Fruit fly (Drosophila melanogaster): ENCODE results near the gene stet.

stet gene

DNA sequence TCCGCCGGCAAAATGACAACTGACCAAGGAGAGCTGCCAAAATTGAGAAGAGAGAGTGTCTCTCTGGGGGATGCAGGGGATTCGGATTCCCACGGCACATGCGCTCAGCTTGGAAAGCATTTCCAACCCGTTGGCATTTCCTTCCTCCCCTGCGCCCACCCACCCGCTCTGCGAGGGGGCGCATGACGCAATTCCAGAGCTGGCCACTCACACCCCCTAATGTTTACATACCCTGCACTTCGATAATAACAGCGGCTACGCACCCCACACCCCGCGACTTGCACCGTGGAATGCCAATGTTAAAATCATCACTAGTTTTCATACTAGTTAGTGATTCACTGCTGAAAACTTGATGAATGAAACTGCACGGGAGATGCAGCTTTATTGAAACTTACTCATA lies at the start of gene stet:
stet (minus strand) TSS at position 25 of the 400 bp plus-strand sequence.
- TF ChIP-seq CG3919 (GFP tag; optimal IDR thresholded peaks at IDR 0.05) (no peak), CG9139 (GFP tag; optimal IDR thresholded peaks at IDR 0.05) (no peak), CG11902 (GFP tag; optimal IDR thresholded peaks at IDR 0.05) (no peak), Hr39 (GFP tag; optimal IDR thresholded peaks at IDR 0.05) (no peak), dsx (GFP tag; optimal IDR thresholded peaks at IDR 0.05; ENCODE audit: poor library complexity, severe bottlenecking) (peak; percentile 58), Met (GFP tag; optimal IDR thresholded peaks at IDR 0.05) (no peak), salr (GFP tag; optimal IDR thresholded peaks at IDR 0.05) (no peak), Lpt (GFP tag; optimal IDR thresholded peaks at IDR 0.05) (peak; percentile 3), CG6163 (GFP tag; IDR thresholded peaks at IDR 0.05) (0 out of 3 replicates have a peak, but pooled peaks have one; percentile 28), vri (GFP tag; optimal IDR thresholded peaks at IDR 0.05) (peak; percentile 39), Sox14 (GFP tag; optimal IDR thresholded peaks at IDR 0.05) (no peak)

DNA sequence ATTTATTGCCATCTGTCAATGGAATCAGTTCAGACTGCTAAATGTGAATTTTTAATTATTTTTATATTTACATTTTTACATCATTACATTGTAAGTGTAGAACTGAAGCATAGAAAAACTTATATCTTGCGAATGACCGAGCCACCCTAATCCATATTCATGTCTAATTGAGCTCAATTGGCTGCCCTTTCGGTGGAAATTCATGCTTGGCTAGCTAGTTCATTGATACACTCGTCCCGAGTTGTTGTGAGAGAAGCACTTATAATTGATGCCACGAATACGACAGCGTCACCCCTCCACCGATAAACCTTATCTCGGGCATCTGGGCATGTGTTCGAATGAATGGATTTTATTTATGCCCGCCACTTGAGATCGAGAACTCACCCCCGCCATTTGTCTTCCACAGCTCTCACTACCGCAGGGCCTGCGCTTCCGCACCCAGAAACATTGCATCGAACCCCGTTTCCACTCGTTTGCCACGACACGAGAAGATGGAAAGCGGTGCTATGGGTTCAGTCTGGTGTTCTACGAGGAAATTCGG lies 49.0 kb upstream of the stet start:
- TF ChIP-seq Eip78C (GFP tag) (peak; percentile 3), CG6792 (GFP tag; optimal IDR thresholded peaks at IDR 0.05) (no peak), fkh (GFP tag; optimal IDR thresholded peaks at IDR 0.05) (no peak), Smox (GFP tag; optimal IDR thresholded peaks at IDR 0.05) (no peak), svp (GFP tag) (peak; percentile 84)

DNA sequence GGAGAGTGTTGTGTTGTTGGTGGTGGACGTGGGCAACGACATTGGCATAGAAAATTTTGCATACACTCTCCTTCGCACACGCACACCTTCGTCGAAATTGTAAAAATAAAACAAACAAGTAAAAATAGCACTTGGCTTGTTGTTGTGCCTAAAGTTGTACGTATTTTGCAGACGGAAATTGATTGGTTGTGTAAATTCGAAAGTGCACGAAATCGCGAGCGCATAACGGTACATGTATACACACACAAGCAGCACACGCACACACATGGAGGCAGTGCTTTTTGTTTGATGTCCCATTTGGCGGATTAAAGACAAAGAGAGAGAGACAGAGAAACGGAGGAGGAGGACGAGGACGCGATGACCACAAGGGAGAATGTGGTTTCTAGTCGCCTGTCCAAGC lies 48.0 kb upstream of the stet start:
- TF ChIP-seq CG16779 (tag; optimal IDR thresholded peaks at IDR 0.05) (peak; percentile 33), spab (GFP tag; optimal IDR thresholded peaks at IDR 0.05) (no peak), CG15336 (GFP tag; IDR thresholded peaks at IDR 0.05) (no peak)

DNA sequence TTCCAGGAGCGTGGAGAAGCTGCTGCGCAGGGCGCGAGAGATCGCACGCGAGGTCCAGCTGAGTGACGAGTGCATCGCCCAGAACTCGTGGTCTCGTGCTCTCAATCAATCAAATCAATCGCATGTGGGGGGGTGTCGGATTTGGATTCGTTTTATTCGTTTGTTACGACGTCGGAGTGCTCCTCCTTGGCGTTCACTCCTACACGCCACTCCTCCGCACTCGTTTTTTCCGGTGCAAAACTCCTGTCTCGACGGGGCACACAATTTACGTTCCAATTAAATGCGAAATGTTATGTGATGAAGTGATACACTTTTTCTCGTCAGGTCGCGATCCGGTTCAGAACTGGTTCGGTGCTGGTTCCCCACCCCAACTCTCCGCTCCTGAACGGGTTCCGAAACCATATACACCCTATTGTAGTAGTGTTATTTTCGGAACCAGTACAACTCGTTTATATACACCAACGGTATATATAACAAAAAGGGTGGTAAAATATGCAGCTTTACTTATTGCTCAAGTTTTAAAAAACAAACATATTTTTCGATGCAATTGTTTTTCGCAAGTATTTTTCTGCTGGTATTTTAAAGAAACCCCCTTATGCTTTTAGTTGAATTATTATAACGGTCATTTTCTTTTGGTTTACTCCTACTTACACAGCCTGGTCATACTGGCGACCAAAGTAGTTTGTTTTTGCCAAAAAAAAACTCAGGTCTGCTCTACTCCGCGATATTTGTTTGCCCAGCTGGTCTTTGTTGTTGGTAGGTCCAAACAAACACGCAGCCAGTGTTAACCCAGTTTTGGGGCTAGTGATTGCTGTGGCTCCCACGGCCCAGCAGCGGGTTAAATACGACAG lies 47.4 kb upstream of the stet start, which contains the start of the genes CG12091 and pns:
CG12091 (minus strand) TSS at position 349 of the 851 bp plus-strand sequence.
pns (plus strand) TSS at position 651 of the 851 bp plus-strand sequence.
- TF ChIP-seq acj6 (GFP tag; optimal IDR thresholded peaks at IDR 0.05) (no peak), Sox14 (GFP tag; optimal IDR thresholded peaks at IDR 0.05) (peak; percentile 44), Gug (GFP tag; IDR thresholded peaks at IDR 0.05) (0 out of 2 replicates have a peak, but pooled peaks have one; percentile 13), CG1621 (tag; optimal IDR thresholded peaks at IDR 0.05) (no peak), vri (GFP tag; optimal IDR thresholded peaks at IDR 0.05) (peak; percentile 23), Eip93F (GFP tag; optimal IDR thresholded peaks at IDR 0.05) (no peak), fd85E (GFP tag; optimal IDR thresholded peaks at IDR 0.05) (no peak), CG6792 (GFP tag; optimal IDR thresholded peaks at IDR 0.05) (peak; percentile 33), Hr38 (GFP tag; optimal IDR thresholded peaks at IDR 0.05) (no peak), eg (GFP tag; IDR thresholded peaks at IDR 0.05) (peak; percentile 70), CG7368 (GFP tag; optimal IDR thresholded peaks at IDR 0.05) (peak; percentile 39), svp (GFP tag) (peak; percentile 96), Ets96B (tag; optimal IDR thresholded peaks at IDR 0.05) (peak; percentile 20), Smox (GFP tag; optimal IDR thresholded peaks at IDR 0.05) (no peak), Lpt (GFP tag; optimal IDR thresholded peaks at IDR 0.05) (peak; percentile 21), OdsH (GFP tag; optimal IDR thresholded peaks at IDR 0.05) (no peak), net (GFP tag; optimal IDR thresholded peaks at IDR 0.05) (no peak), topi (GFP tag; optimal IDR thresholded peaks at IDR 0.05) (peak; percentile 41), CG16779 (tag; optimal IDR thresholded peaks at IDR 0.05) (no peak), Eip75B (GFP tag; optimal IDR thresholded peaks at IDR 0.05) (peak; percentile 66), CG6276 (GFP tag; optimal IDR thresholded peaks at IDR 0.05) (no peak), CG8119 (GFP tag; IDR thresholded peaks at IDR 0.05) (peak; percentile 24; the same call in 1 of the 3 replicates), CG4318 (GFP tag; optimal IDR thresholded peaks at IDR 0.05) (no peak), dac (GFP tag; optimal IDR thresholded peaks at IDR 0.05) (no peak), Eip78C (GFP tag) (peak; percentile 88), CG10631 (GFP tag; optimal IDR thresholded peaks at IDR 0.05) (no peak), pdm3 (GFP tag; optimal IDR thresholded peaks at IDR 0.05) (no peak), CG15336 (GFP tag; IDR thresholded peaks at IDR 0.05) (peak; percentile 54), esn (GFP tag; optimal IDR thresholded peaks at IDR 0.05) (peak; percentile 63), CG31627 (GFP tag; optimal IDR thresholded peaks at IDR 0.05) (peak; percentile 60), CG11294 (GFP tag; IDR thresholded peaks at IDR 0.05) (no peak), ss (GFP tag; optimal IDR thresholded peaks at IDR 0.05) (peak in 1 of 2 experiments; percentile 29), Hr4 (GFP tag; optimal IDR thresholded peaks at IDR 0.05) (no peak), lz (GFP tag; optimal IDR thresholded peaks at IDR 0.05) (peak; percentile 65)
